Worm (Caenorhabditis elegans): ENCODE results near the gene srh-3.

DNA sequence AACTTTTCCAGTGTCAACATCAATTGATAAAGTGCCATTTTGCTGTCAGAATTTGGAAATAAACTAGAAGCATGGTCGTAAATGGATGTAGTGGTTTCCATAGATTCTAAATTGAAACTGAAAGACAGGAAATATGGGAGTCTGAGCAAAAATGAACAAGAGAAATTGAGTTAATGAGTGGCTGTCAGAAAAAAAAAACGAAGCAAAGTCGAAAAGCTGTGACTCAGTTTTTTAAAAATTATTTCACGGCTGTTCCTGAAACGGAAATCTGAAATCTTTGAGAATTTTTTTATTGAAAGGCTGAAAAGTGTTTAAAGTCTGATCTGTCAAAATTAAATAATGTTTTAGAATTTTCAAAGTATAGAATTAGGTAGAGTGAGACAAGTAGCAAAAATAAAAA, 4.2 kb upstream of the srh-3 start, which contains the start of gene srw-98:
- TF ChIP-seq ref-1 (GFP tag; conservative IDR thresholded peaks at IDR 0.05) (no peak), flt-1 (GFP tag; IDR thresholded peaks at IDR 0.05) (no peak), ztf-23 (GFP tag; IDR thresholded peaks at IDR 0.05) (no peak), klf-2 (GFP tag; conservative IDR thresholded peaks at IDR 0.05) (no peak), med-1 (GFP tag; optimal IDR thresholded peaks at IDR 0.05; ENCODE audit: insufficient read depth) (no peak), tab-1 (GFP tag; IDR thresholded peaks at IDR 0.05) (no peak)
